Worm (Caenorhabditis elegans) whole organism, mixed stage, embryonic: Measurements from ENCODE around the gene egl-1.

ENCODE experiments used
- M03D4.4 ChIP-seq: sonication (generic microtip); optimal IDR thresholded peaks from 2 replicates; lab custom pipeline; 2017; ENCODE audit warnings: mild to moderate bottlenecking, missing genetic modification characterization, missing compliant biosample characterization
- bed-3 ChIP-seq: fragments of 200-800 bp; sonication (Bioruptor generic); optimal IDR thresholded peaks from 3 replicates; lab custom pipeline; 2018; ENCODE audit warnings: mild to moderate bottlenecking, missing genetic modification characterization, moderate library complexity, missing compliant biosample characterization
- blmp-1 ChIP-seq: fragments of 150-350 bp; optimal IDR thresholded peaks from 2 replicates; lab custom pipeline; 2014; ENCODE audit warnings: missing biosample characterization, missing genetic modification characterization
- ceh-39 ChIP-seq: fragments of 150-350 bp; optimal IDR thresholded peaks from 2 replicates; lab custom pipeline; 2014; ENCODE audit warnings: missing biosample characterization, missing genetic modification characterization
- ceh-83 ChIP-seq: fragments of 200-800 bp; sonication (Bioruptor generic); optimal IDR thresholded peaks from 2 replicates; lab custom pipeline; 2018; ENCODE audit warnings: mild to moderate bottlenecking, missing genetic modification characterization, missing compliant biosample characterization
- ces-1 ChIP-seq: fragments of 150-350 bp; optimal IDR thresholded peaks from 2 replicates; lab custom pipeline; 2014; ENCODE audit warnings: missing biosample characterization, missing genetic modification reagents, missing genetic modification characterization
- cnd-1 ChIP-seq: fragments of 200-800 bp; sonication (Bioruptor generic); optimal IDR thresholded peaks from 2 replicates; lab custom pipeline; 2018; ENCODE audit warnings: mild to moderate bottlenecking, missing genetic modification characterization, missing compliant biosample characterization
- drap-1 ChIP-seq: fragments of 200-800 bp; sonication (Bioruptor generic); optimal IDR thresholded peaks from 3 replicates; lab custom pipeline; 2018; ENCODE audit warnings: mild to moderate bottlenecking, missing genetic modification characterization, missing compliant biosample characterization
- elt-1 ChIP-seq: sonication (generic microtip); optimal IDR thresholded peaks from 2 replicates; lab custom pipeline; 2017; ENCODE audit warnings: missing genetic modification characterization, mild to moderate bottlenecking, missing compliant biosample characterization, antibody characterized with exemption, moderate library complexity, borderline replicate concordance; ENCODE audit not compliant: insufficient read depth
- elt-3 ChIP-seq: fragments of 150-350 bp; optimal IDR thresholded peaks from 2 replicates; lab custom pipeline; 2014; ENCODE audit warnings: missing biosample characterization, missing genetic modification characterization
- flh-1 ChIP-seq: fragments of 200-800 bp; sonication (Bioruptor generic); optimal IDR thresholded peaks from 2 replicates; lab custom pipeline; 2018; ENCODE audit warnings: mild to moderate bottlenecking, missing genetic modification characterization, moderate library complexity, missing compliant biosample characterization
- hlh-1 ChIP-seq: fragments of 150-350 bp; optimal IDR thresholded peaks from 2 replicates; lab custom pipeline; 2014; ENCODE audit warnings: missing biosample characterization, missing genetic modification reagents, missing genetic modification characterization
- lin-13 ChIP-seq: fragments of 150-350 bp; optimal IDR thresholded peaks from 2 replicates; lab custom pipeline; 2014; ENCODE audit warnings: missing biosample characterization, missing genetic modification characterization
- lin-32 ChIP-seq: fragments of 200-800 bp; sonication (Bioruptor generic); optimal IDR thresholded peaks from 2 replicates; lab custom pipeline; 2018; ENCODE audit warnings: mild to moderate bottlenecking, missing genetic modification characterization, missing compliant biosample characterization
- lsy-2 ChIP-seq: fragments of 150-350 bp; optimal IDR thresholded peaks from 2 replicates; lab custom pipeline; 2014; ENCODE audit warnings: missing biosample characterization, missing genetic modification characterization
- mep-1 ChIP-seq: fragments of 150-350 bp; optimal IDR thresholded peaks from 2 replicates; lab custom pipeline; 2017; ENCODE audit warnings: missing biosample characterization, missing genetic modification reagents, missing genetic modification characterization, inconsistent platforms
- mls-2 ChIP-seq: sonication (generic microtip); optimal IDR thresholded peaks from 2 replicates; lab custom pipeline; 2016; ENCODE audit warnings: mild to moderate bottlenecking, missing genetic modification characterization, moderate library complexity, missing compliant biosample characterization
- nhr-2 ChIP-seq: fragments of 150-350 bp; optimal IDR thresholded peaks from 2 replicates; lab custom pipeline; 2014; ENCODE audit warnings: missing biosample characterization, missing genetic modification characterization
- nhr-237 ChIP-seq: fragments of 150-350 bp; optimal IDR thresholded peaks from 2 replicates; lab custom pipeline; 2014; ENCODE audit warnings: missing biosample characterization, missing genetic modification characterization
- nhr-28 ChIP-seq: fragments of 150-350 bp; optimal IDR thresholded peaks from 2 replicates; lab custom pipeline; 2014; ENCODE audit warnings: missing biosample characterization, missing genetic modification characterization
- nhr-76 ChIP-seq: sonication (generic microtip); optimal IDR thresholded peaks from 2 replicates; lab custom pipeline; 2017; ENCODE audit warnings: missing biosample characterization, missing genetic modification characterization
- pha-4 ChIP-seq: fragments of 150-350 bp; optimal IDR thresholded peaks from 2 replicates; lab custom pipeline; 2018; ENCODE audit warnings: missing biosample characterization, missing genetic modification reagents, missing genetic modification characterization
- snpc-4 ChIP-seq: fragments of 150-350 bp; optimal IDR thresholded peaks from 2 replicates; lab custom pipeline; 2014; ENCODE audit warnings: missing biosample characterization, missing genetic modification characterization
- tbx-8 ChIP-seq: fragments of 200-800 bp; sonication (Bioruptor generic); optimal IDR thresholded peaks from 2 replicates; lab custom pipeline; 2018; ENCODE audit warnings: mild to moderate bottlenecking, missing genetic modification characterization, moderate library complexity, missing compliant biosample characterization
- unc-39 ChIP-seq: fragments of 150-350 bp; optimal IDR thresholded peaks from 2 replicates; lab custom pipeline; 2014; ENCODE audit warnings: missing biosample characterization, missing genetic modification characterization
- unc-62 ChIP-seq: fragments of 150-350 bp; optimal IDR thresholded peaks from 2 replicates; lab custom pipeline; 2014; ENCODE audit warnings: missing biosample characterization, missing genetic modification reagents, missing genetic modification characterization
- zip-8 ChIP-seq: fragments of 150-350 bp; optimal IDR thresholded peaks from 2 replicates; lab custom pipeline; 2014; ENCODE audit warnings: missing biosample characterization, missing genetic modification characterization
- ztf-11 ChIP-seq: fragments of 150-350 bp; optimal IDR thresholded peaks from 2 replicates; lab custom pipeline; 2014; ENCODE audit warnings: missing biosample characterization, missing genetic modification characterization

Gene egl-1

ce11 chrV:14438099-14438739, 6.1 kb upstream of the egl-1 start:
- TF ChIP-seq unc-62 (GFP tag; lab: Kevin White, UChicago): no peak
- TF ChIP-seq nhr-2: peak; percentile 17
- no peak for TF ChIP-seq lin-13 (tag; lab: Kevin White, UChicago)
- TF ChIP-seq cnd-1 (tag; lab: Kevin White, UChicago): no peak
- TF ChIP-seq ceh-39 (tag; lab: Kevin White, UChicago): no peak
- TF ChIP-seq hlh-1 (tag; lab: Kevin White, UChicago): no peak
- TF ChIP-seq blmp-1 (tag; lab: Kevin White, UChicago): no peak
- no peak for TF ChIP-seq nhr-28 (tag; lab: Kevin White, UChicago)
- peak; percentile 97 for TF ChIP-seq lin-32 (GFP tag; lab: Kevin White, UChicago)
- TF ChIP-seq tbx-8 (GFP tag; lab: Kevin White, UChicago): no peak
- no peak for TF ChIP-seq nhr-237 (tag; lab: Kevin White, UChicago)
- TF ChIP-seq elt-1: no peak
- TF ChIP-seq, all 35 proteins: peak for 2

ce11 chrV:14437355-14437754, 5.2 kb upstream of the egl-1 start:
- TF ChIP-seq pha-4 (tag; lab: Kevin White, UChicago) (no peak), nhr-2 (peak; percentile 53), mls-2 (no peak), lin-32 (GFP tag; lab: Kevin White, UChicago) (no peak), nhr-237 (tag; lab: Kevin White, UChicago) (no peak), nhr-76 (tag; lab: Kevin White, UChicago) (no peak), zip-8 (tag; lab: Kevin White, UChicago) (peak; percentile 51), unc-39 (tag; lab: Kevin White, UChicago) (no peak)

- TF ChIP-seq ztf-11 (tag; lab: Kevin White, UChicago) (no peak), mep-1 (tag; lab: Kevin White, UChicago) (no peak), nhr-2 (peak; percentile 65)
Measured at ce11 chrV:14436195-14436594, 4.0 kb upstream of the egl-1 start.

ce11 chrV:14433584-14433983, 1.4 kb upstream of the egl-1 start:
- no peak for TF ChIP-seq bed-3
- TF ChIP-seq nhr-237 (tag; lab: Kevin White, UChicago): no peak
- TF ChIP-seq nhr-2: peak; percentile 97
- no peak for TF ChIP-seq cnd-1 (tag; lab: Kevin White, UChicago)
- no peak for TF ChIP-seq lsy-2
- no peak for TF ChIP-seq ztf-11 (tag; lab: Kevin White, UChicago)
- peak; percentile 85 for TF ChIP-seq zip-8 (tag; lab: Kevin White, UChicago)
- TF ChIP-seq, all 35 proteins: peak for 2

- TF ChIP-seq ces-1 (GFP tag; lab: Kevin White, UChicago) (no peak), mep-1 (tag; lab: Kevin White, UChicago) (no peak), lin-13 (tag; lab: Kevin White, UChicago) (no peak), zip-8 (tag; lab: Kevin White, UChicago) (no peak), elt-3 (no peak), snpc-4 (tag; lab: Kevin White, UChicago) (no peak), ceh-83 (no peak), unc-39 (tag; lab: Kevin White, UChicago) (no peak), drap-1 (GFP tag; lab: Kevin White, UChicago) (no peak), tbx-8 (GFP tag; lab: Kevin White, UChicago) (no peak), elt-1 (no peak)
- TF ChIP-seq, all 35 proteins: peak for 0
Measured at ce11 chrV:14428865-14429264, 3.3 kb downstream of the egl-1 start, which contains the start of gene F23B12.1. Gene F23B12.1 (plus strand): TSS chrV:14429165.

ce11 chrV:14427069-14427825, 4.9 kb downstream of the egl-1 start:
- TF ChIP-seq lin-13 (tag; lab: Kevin White, UChicago): no peak
- TF ChIP-seq cnd-1 (tag; lab: Kevin White, UChicago): peak; percentile 21
- no peak for TF ChIP-seq M03D4.4 (tag; lab: Kevin White, UChicago)
- TF ChIP-seq zip-8 (tag; lab: Kevin White, UChicago): no peak
- no peak for TF ChIP-seq flh-1 (GFP tag; lab: Kevin White, UChicago)
- no peak for TF ChIP-seq elt-3
- peak; percentile 25 for TF ChIP-seq nhr-2
- TF ChIP-seq pha-4 (tag; lab: Kevin White, UChicago): no peak
- TF ChIP-seq blmp-1 (tag; lab: Kevin White, UChicago): no peak
- TF ChIP-seq ces-1 (GFP tag; lab: Kevin White, UChicago): peak; percentile 59
- peak; percentile 32 for TF ChIP-seq mls-2
- TF ChIP-seq elt-1: no peak
- TF ChIP-seq nhr-237 (tag; lab: Kevin White, UChicago): no peak
